Fruit fly (Drosophila melanogaster): Measurements from ENCODE around the gene CG32212.

dm6 chr3L:19499334-19499733 is 12.0 kb downstream of the CG32212 start:
- TF ChIP-seq CTCF (optimal IDR thresholded peaks at IDR 0.05) (no peak), CG8478 (optimal IDR thresholded peaks at IDR 0.05) (no peak)
